Worm (Caenorhabditis elegans) whole organism, mixed stage, embryonic: ENCODE measurements around the gene F55G1.6.

ENCODE experiments used
- M03D4.4 ChIP-seq: sonication (generic microtip); optimal IDR thresholded peaks from 2 replicates; lab custom pipeline; 2017; ENCODE audit warnings: mild to moderate bottlenecking, missing genetic modification characterization, missing compliant biosample characterization
- bed-3 ChIP-seq: fragments of 200-800 bp; sonication (Bioruptor generic); optimal IDR thresholded peaks from 3 replicates; lab custom pipeline; 2018; ENCODE audit warnings: mild to moderate bottlenecking, missing genetic modification characterization, moderate library complexity, missing compliant biosample characterization
- blmp-1 ChIP-seq: fragments of 150-350 bp; optimal IDR thresholded peaks from 2 replicates; lab custom pipeline; 2014; ENCODE audit warnings: missing biosample characterization, missing genetic modification characterization
- ceh-39 ChIP-seq: fragments of 150-350 bp; optimal IDR thresholded peaks from 2 replicates; lab custom pipeline; 2014; ENCODE audit warnings: missing biosample characterization, missing genetic modification characterization
- ceh-43 ChIP-seq: fragments of 200-800 bp; sonication (Bioruptor generic); optimal IDR thresholded peaks from 2 replicates; lab custom pipeline; 2018; ENCODE audit warnings: mild to moderate bottlenecking, missing genetic modification characterization, moderate library complexity, missing compliant biosample characterization
- ceh-83 ChIP-seq: fragments of 200-800 bp; sonication (Bioruptor generic); optimal IDR thresholded peaks from 2 replicates; lab custom pipeline; 2018; ENCODE audit warnings: mild to moderate bottlenecking, missing genetic modification characterization, missing compliant biosample characterization
- ces-1 ChIP-seq: fragments of 150-350 bp; optimal IDR thresholded peaks from 2 replicates; lab custom pipeline; 2014; ENCODE audit warnings: missing biosample characterization, missing genetic modification reagents, missing genetic modification characterization
- cnd-1 ChIP-seq: fragments of 200-800 bp; sonication (Bioruptor generic); optimal IDR thresholded peaks from 2 replicates; lab custom pipeline; 2018; ENCODE audit warnings: mild to moderate bottlenecking, missing genetic modification characterization, missing compliant biosample characterization
- drap-1 ChIP-seq: fragments of 200-800 bp; sonication (Bioruptor generic); optimal IDR thresholded peaks from 3 replicates; lab custom pipeline; 2018; ENCODE audit warnings: mild to moderate bottlenecking, missing genetic modification characterization, missing compliant biosample characterization
- elt-1 ChIP-seq: sonication (generic microtip); optimal IDR thresholded peaks from 2 replicates; lab custom pipeline; 2017; ENCODE audit warnings: missing genetic modification characterization, mild to moderate bottlenecking, missing compliant biosample characterization, antibody characterized with exemption, moderate library complexity, borderline replicate concordance; ENCODE audit not compliant: insufficient read depth
- elt-3 ChIP-seq: fragments of 150-350 bp; optimal IDR thresholded peaks from 2 replicates; lab custom pipeline; 2014; ENCODE audit warnings: missing biosample characterization, missing genetic modification characterization
- flh-1 ChIP-seq: fragments of 200-800 bp; sonication (Bioruptor generic); optimal IDR thresholded peaks from 2 replicates; lab custom pipeline; 2018; ENCODE audit warnings: mild to moderate bottlenecking, missing genetic modification characterization, moderate library complexity, missing compliant biosample characterization
- ham-2 ChIP-seq: fragments of 200-800 bp; sonication (Bioruptor generic); optimal IDR thresholded peaks from 2 replicates; lab custom pipeline; 2018; ENCODE audit warnings: mild to moderate bottlenecking, missing genetic modification characterization, missing compliant biosample characterization
- hlh-1 ChIP-seq: fragments of 150-350 bp; optimal IDR thresholded peaks from 2 replicates; lab custom pipeline; 2014; ENCODE audit warnings: missing biosample characterization, missing genetic modification reagents, missing genetic modification characterization
- lin-13 ChIP-seq: fragments of 150-350 bp; optimal IDR thresholded peaks from 2 replicates; lab custom pipeline; 2014; ENCODE audit warnings: missing biosample characterization, missing genetic modification characterization
- lin-32 ChIP-seq: fragments of 200-800 bp; sonication (Bioruptor generic); optimal IDR thresholded peaks from 2 replicates; lab custom pipeline; 2018; ENCODE audit warnings: mild to moderate bottlenecking, missing genetic modification characterization, missing compliant biosample characterization
- lsy-2 ChIP-seq: fragments of 150-350 bp; optimal IDR thresholded peaks from 2 replicates; lab custom pipeline; 2014; ENCODE audit warnings: missing biosample characterization, missing genetic modification characterization
- mab-5 ChIP-seq: fragments of 150-350 bp; optimal IDR thresholded peaks from 2 replicates; lab custom pipeline; 2014; ENCODE audit warnings: missing biosample characterization, missing genetic modification characterization
- mep-1 ChIP-seq: fragments of 150-350 bp; optimal IDR thresholded peaks from 2 replicates; lab custom pipeline; 2017; ENCODE audit warnings: missing biosample characterization, missing genetic modification reagents, missing genetic modification characterization, inconsistent platforms
- mls-2 ChIP-seq: sonication (generic microtip); optimal IDR thresholded peaks from 2 replicates; lab custom pipeline; 2016; ENCODE audit warnings: mild to moderate bottlenecking, missing genetic modification characterization, moderate library complexity, missing compliant biosample characterization
- nhr-12 ChIP-seq: fragments of 150-350 bp; optimal IDR thresholded peaks from 2 replicates; lab custom pipeline; 2014; ENCODE audit warnings: missing biosample characterization, missing genetic modification characterization
- nhr-2 ChIP-seq: fragments of 150-350 bp; optimal IDR thresholded peaks from 2 replicates; lab custom pipeline; 2014; ENCODE audit warnings: missing biosample characterization, missing genetic modification characterization
- nhr-237 ChIP-seq: fragments of 150-350 bp; optimal IDR thresholded peaks from 2 replicates; lab custom pipeline; 2014; ENCODE audit warnings: missing biosample characterization, missing genetic modification characterization
- nhr-28 ChIP-seq: fragments of 150-350 bp; optimal IDR thresholded peaks from 2 replicates; lab custom pipeline; 2014; ENCODE audit warnings: missing biosample characterization, missing genetic modification characterization
- nhr-76 ChIP-seq: sonication (generic microtip); optimal IDR thresholded peaks from 2 replicates; lab custom pipeline; 2017; ENCODE audit warnings: missing biosample characterization, missing genetic modification characterization
- pha-4 ChIP-seq: fragments of 150-350 bp; optimal IDR thresholded peaks from 2 replicates; lab custom pipeline; 2018; ENCODE audit warnings: missing biosample characterization, missing genetic modification reagents, missing genetic modification characterization
- sem-2 ChIP-seq: fragments of 200-800 bp; sonication (Bioruptor generic); optimal IDR thresholded peaks from 2 replicates; lab custom pipeline; 2018; ENCODE audit warnings: mild to moderate bottlenecking, missing genetic modification characterization, missing compliant biosample characterization
- snpc-4 ChIP-seq: fragments of 150-350 bp; optimal IDR thresholded peaks from 2 replicates; lab custom pipeline; 2014; ENCODE audit warnings: missing biosample characterization, missing genetic modification characterization
- sptf-1 ChIP-seq: sonication (generic microtip); optimal IDR thresholded peaks from 2 replicates; lab custom pipeline; 2017; ENCODE audit warnings: mild to moderate bottlenecking, missing genetic modification characterization, moderate library complexity, missing compliant biosample characterization
- tbx-8 ChIP-seq: fragments of 200-800 bp; sonication (Bioruptor generic); optimal IDR thresholded peaks from 2 replicates; lab custom pipeline; 2018; ENCODE audit warnings: mild to moderate bottlenecking, missing genetic modification characterization, moderate library complexity, missing compliant biosample characterization
- unc-120 ChIP-seq: sonication (generic microtip); optimal IDR thresholded peaks from 2 replicates; lab custom pipeline; 2017; ENCODE audit warnings: missing genetic modification characterization, missing compliant biosample characterization; ENCODE audit not compliant: poor library complexity, severe bottlenecking
- unc-39 ChIP-seq: fragments of 150-350 bp; optimal IDR thresholded peaks from 2 replicates; lab custom pipeline; 2014; ENCODE audit warnings: missing biosample characterization, missing genetic modification characterization
- unc-62 ChIP-seq: fragments of 150-350 bp; optimal IDR thresholded peaks from 2 replicates; lab custom pipeline; 2014; ENCODE audit warnings: missing biosample characterization, missing genetic modification reagents, missing genetic modification characterization
- zip-8 ChIP-seq: fragments of 150-350 bp; optimal IDR thresholded peaks from 2 replicates; lab custom pipeline; 2014; ENCODE audit warnings: missing biosample characterization, missing genetic modification characterization
- ztf-11 ChIP-seq: fragments of 150-350 bp; optimal IDR thresholded peaks from 2 replicates; lab custom pipeline; 2014; ENCODE audit warnings: missing biosample characterization, missing genetic modification characterization

The F55G1.6 gene

ce11 chrIV:7451345-7451744 lies 22.0 kb upstream of the F55G1.6 start, which contains the start of gene tes-1:
Gene tes-1 (minus strand): TSS chrIV:7451445.
- TF ChIP-seq lin-13 (tag; lab: Kevin White, UChicago), result no peak

DNA sequence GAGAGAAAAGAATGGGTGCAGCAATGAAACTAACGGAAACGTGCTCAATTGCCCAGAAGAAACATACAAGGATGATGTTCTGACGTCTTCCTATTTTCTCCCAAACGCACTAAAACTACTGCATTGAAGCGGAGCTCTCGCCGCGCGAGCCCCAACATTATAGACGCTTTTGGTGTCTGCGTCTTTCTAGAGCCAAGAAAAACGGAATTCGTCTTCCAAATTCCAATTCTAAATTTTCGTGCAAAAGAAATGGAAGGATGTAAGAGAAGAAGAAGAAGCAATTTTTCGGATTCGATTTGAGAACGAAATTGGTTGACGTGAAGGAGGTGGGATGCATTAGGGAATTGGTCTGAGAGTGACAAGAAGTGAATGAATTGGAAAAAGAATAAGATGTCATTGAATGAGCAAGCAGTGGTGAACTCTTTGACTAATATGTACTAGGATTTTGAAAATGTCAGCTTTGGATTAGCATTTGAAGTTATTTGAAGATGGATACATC lies 19.6 kb upstream of the F55G1.6 start:
- no peak for TF ChIP-seq sem-2 (GFP tag; lab: Kevin White, UChicago)
- TF ChIP-seq ces-1 (GFP tag; lab: Kevin White, UChicago), result peak; percentile 75
- no peak for TF ChIP-seq nhr-76 (tag; lab: Kevin White, UChicago)
- TF ChIP-seq, all 35 proteins: peak for 1

ce11 chrIV:7454890-7455289 lies 18.4 kb upstream of the F55G1.6 start:
- TF ChIP-seq nhr-28 (tag; lab: Kevin White, UChicago), result no peak
- TF ChIP-seq ceh-43 (GFP tag; lab: Kevin White, UChicago), result no peak
- TF ChIP-seq ham-2 (GFP tag; lab: Kevin White, UChicago), result peak; percentile 53
- TF ChIP-seq flh-1 (GFP tag; lab: Kevin White, UChicago), result no peak
- TF ChIP-seq nhr-76 (tag; lab: Kevin White, UChicago), result no peak
- no peak for TF ChIP-seq mls-2 (tag; lab: Kevin White, UChicago)
- no peak for TF ChIP-seq hlh-1 (tag; lab: Kevin White, UChicago)
- no peak for TF ChIP-seq zip-8 (tag; lab: Kevin White, UChicago)
- TF ChIP-seq ceh-39 (tag; lab: Kevin White, UChicago), result no peak
- TF ChIP-seq ztf-11, result no peak
- TF ChIP-seq mep-1 (tag; lab: Kevin White, UChicago), result no peak
- TF ChIP-seq sem-2 (GFP tag; lab: Kevin White, UChicago), result no peak
- TF ChIP-seq blmp-1 (tag; lab: Kevin White, UChicago), result peak; percentile 71
- no peak for TF ChIP-seq bed-3
- TF ChIP-seq M03D4.4, result no peak
- peak; percentile 67 for TF ChIP-seq elt-1 (tag; lab: Kevin White, UChicago)
- TF ChIP-seq mab-5 (tag; lab: Kevin White, UChicago), result no peak
- no peak for TF ChIP-seq elt-3 (tag; lab: Kevin White, UChicago)
- TF ChIP-seq ceh-83 (GFP tag; lab: Kevin White, UChicago), result no peak
- TF ChIP-seq cnd-1 (tag; lab: Kevin White, UChicago), result no peak
- peak; percentile 80 for TF ChIP-seq nhr-2
- no peak for TF ChIP-seq drap-1 (GFP tag; lab: Kevin White, UChicago)
- TF ChIP-seq ces-1 (GFP tag; lab: Kevin White, UChicago), result no peak
- TF ChIP-seq unc-39 (tag; lab: Kevin White, UChicago), result no peak
- TF ChIP-seq unc-120 (tag; lab: Kevin White, UChicago), result no peak
- no peak for TF ChIP-seq pha-4
- no peak for TF ChIP-seq nhr-237 (tag; lab: Kevin White, UChicago)
- no peak for TF ChIP-seq sptf-1 (tag; lab: Kevin White, UChicago)
- peak; percentile 34 for TF ChIP-seq lin-32
- TF ChIP-seq snpc-4, result no peak
- TF ChIP-seq unc-62 (GFP tag; lab: Kevin White, UChicago), result no peak
- no peak for TF ChIP-seq lin-13 (tag; lab: Kevin White, UChicago)
- TF ChIP-seq lsy-2, result no peak
- TF ChIP-seq tbx-8 (GFP tag; lab: Kevin White, UChicago), result no peak
- TF ChIP-seq nhr-12 (tag; lab: Kevin White, UChicago), result no peak

ce11 chrIV:7456225-7456624 lies 17.1 kb upstream of the F55G1.6 start, which contains the start of gene F13B6.1:
Gene F13B6.1 (plus strand): TSS chrIV:7456525.
- TF ChIP-seq mab-5 (tag; lab: Kevin White, UChicago) (no peak), nhr-28 (tag; lab: Kevin White, UChicago) (no peak), nhr-12 (tag; lab: Kevin White, UChicago) (no peak), nhr-237 (tag; lab: Kevin White, UChicago) (no peak), ztf-11 (no peak), lsy-2 (no peak), mls-2 (tag; lab: Kevin White, UChicago) (no peak), unc-39 (tag; lab: Kevin White, UChicago) (no peak), cnd-1 (tag; lab: Kevin White, UChicago) (no peak), ces-1 (GFP tag; lab: Kevin White, UChicago) (no peak), sem-2 (GFP tag; lab: Kevin White, UChicago) (no peak), ceh-83 (GFP tag; lab: Kevin White, UChicago) (no peak), drap-1 (GFP tag; lab: Kevin White, UChicago) (no peak), ceh-39 (tag; lab: Kevin White, UChicago) (no peak)
